Worm (Caenorhabditis elegans): ENCODE data around the gene dars-1.

DNA sequence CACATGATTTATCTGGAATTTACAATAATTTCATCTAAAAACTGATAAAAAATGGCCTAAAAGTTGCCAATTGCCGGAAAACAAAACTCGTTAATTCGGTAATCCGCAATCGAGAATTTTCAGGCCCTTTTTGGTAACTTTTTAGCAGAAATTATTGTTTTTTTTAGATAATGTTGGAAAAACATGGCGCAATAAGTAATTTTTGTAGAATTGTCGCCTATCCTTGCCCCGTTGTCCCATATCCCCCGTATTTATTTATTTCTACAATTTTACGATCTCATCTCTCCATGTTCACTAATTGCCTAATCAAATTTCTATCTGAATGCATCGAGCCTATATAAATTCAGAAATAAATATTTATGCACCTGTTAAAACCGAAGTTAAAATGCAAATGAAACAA lies 22.0 kb upstream of the dars-1 start:
- no peak for TF ChIP-seq hmg-4 (GFP tag; optimal IDR thresholded peaks at IDR 0.05)
- TF ChIP-seq hnd-1 (tag; optimal IDR thresholded peaks at IDR 0.05) = no peak
- no peak for TF ChIP-seq tbx-11 (GFP tag; IDR thresholded peaks at IDR 0.05)
- TF ChIP-seq B0310.2 (tag; optimal IDR thresholded peaks at IDR 0.05) = no peak
- TF ChIP-seq ceh-36 (tag; optimal IDR thresholded peaks at IDR 0.05) = no peak
- TF ChIP-seq hmbx-1 (tag; optimal IDR thresholded peaks at IDR 0.05) = no peak
- TF ChIP-seq ama-1 (optimal IDR thresholded peaks at IDR 0.05) = no peak
- TF ChIP-seq F13C5.2 (tag; optimal IDR thresholded peaks at IDR 0.05) = no peak
- no peak for TF ChIP-seq tbx-37 (GFP tag; conservative IDR thresholded peaks at IDR 0.05)
- TF ChIP-seq flt-1 (GFP tag; IDR thresholded peaks at IDR 0.05) = no peak
- no peak for TF ChIP-seq aly-1 (tag; optimal IDR thresholded peaks at IDR 0.05)
